Fruit fly (Drosophila melanogaster): ENCODE data around the gene DNAlig3.

DNAlig3 gene

DNA sequence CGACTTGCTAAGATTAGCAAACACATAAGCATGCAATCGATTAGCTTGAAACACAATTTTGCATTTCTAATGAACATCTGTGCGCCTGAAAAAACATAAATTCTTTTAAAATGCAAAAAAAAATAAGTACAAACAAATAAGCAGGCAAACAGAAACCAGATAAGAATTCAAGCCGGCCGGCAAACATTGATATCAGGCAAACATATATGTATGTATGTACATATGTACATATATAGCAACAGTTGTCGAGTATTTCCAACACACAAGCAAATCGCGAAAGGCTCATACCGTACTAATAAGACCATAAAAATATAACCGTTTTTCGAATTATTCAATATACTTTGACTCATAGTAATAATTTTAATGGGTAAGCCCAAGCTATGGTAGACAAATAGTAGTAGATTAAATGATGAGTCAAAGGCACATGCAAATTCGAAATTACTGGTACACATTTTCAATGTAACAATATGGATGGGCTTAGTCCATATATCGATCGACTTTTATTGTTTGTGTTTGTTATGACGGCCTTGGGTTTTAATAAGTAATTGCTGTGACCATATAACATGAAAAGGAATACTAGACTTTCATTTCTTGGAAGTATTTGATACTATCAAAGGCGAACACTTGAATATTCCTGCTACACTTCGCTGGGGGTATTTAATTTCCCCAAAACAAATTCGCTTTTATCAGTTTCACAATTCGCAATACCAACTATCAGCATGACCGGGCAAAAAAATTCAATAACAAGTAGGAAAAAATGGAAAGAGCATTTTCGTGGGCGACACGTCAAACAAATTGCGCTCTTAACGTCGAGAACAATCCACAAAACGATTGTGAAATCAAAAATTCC lies 31.6 kb downstream of the DNAlig3 start (continued):
- TF ChIP-seq tx (GFP tag; optimal IDR thresholded peaks at IDR 0.05) = no peak
- no peak for TF ChIP-seq fd3F (GFP tag; optimal IDR thresholded peaks at IDR 0.05)
- no peak for TF ChIP-seq ham (GFP tag; IDR thresholded peaks at IDR 0.05)
- TF ChIP-seq dysf (GFP tag; IDR thresholded peaks at IDR 0.05) = no peak
- TF ChIP-seq crc (GFP tag; optimal IDR thresholded peaks at IDR 0.05) = no peak
- no peak for TF ChIP-seq mirr (GFP tag; optimal IDR thresholded peaks at IDR 0.05)
- TF ChIP-seq CG1647 (GFP tag; optimal IDR thresholded peaks at IDR 0.05) = no peak
- TF ChIP-seq Max (GFP tag; optimal IDR thresholded peaks at IDR 0.05) = no peak
- TF ChIP-seq sqz (GFP tag; optimal IDR thresholded peaks at IDR 0.05) = no peak
- TF ChIP-seq emc (GFP tag; optimal IDR thresholded peaks at IDR 0.05) = no peak
- no peak for TF ChIP-seq trem (tag; optimal IDR thresholded peaks at IDR 0.05)
- no peak for TF ChIP-seq cato (GFP tag; optimal IDR thresholded peaks at IDR 0.05; ENCODE audit: borderline replicate concordance)
- TF ChIP-seq CG1792 (GFP tag; optimal IDR thresholded peaks at IDR 0.05) = no peak
- TF ChIP-seq zen (tag; optimal IDR thresholded peaks at IDR 0.05) = peak; percentile 30
- no peak for TF ChIP-seq shn (GFP tag; optimal IDR thresholded peaks at IDR 0.05)
- no peak for TF ChIP-seq CG17328 (GFP tag; IDR thresholded peaks at IDR 0.05)
- TF ChIP-seq sug (tag; optimal IDR thresholded peaks at IDR 0.05) = peak; percentile 97
- no peak for TF ChIP-seq Blimp-1 (GFP tag; optimal IDR thresholded peaks at IDR 0.05)
- peak; percentile 67 for TF ChIP-seq CG15696 (tag; optimal IDR thresholded peaks at IDR 0.05)
- no peak for TF ChIP-seq ERR (GFP tag; optimal IDR thresholded peaks at IDR 0.05)
- TF ChIP-seq z (GFP tag; IDR thresholded peaks at IDR 0.05) = no peak
- no peak for TF ChIP-seq bsh (GFP tag; optimal IDR thresholded peaks at IDR 0.05)
- TF ChIP-seq CG11723 (GFP tag; optimal IDR thresholded peaks at IDR 0.05) = no peak
- no peak for TF ChIP-seq odd (GFP tag; optimal IDR thresholded peaks at IDR 0.05)
- TF ChIP-seq CG4707 (GFP tag; optimal IDR thresholded peaks at IDR 0.05) = no peak
- no peak for TF ChIP-seq wek (GFP tag; optimal IDR thresholded peaks at IDR 0.05)
- peak; percentile 4 for TF ChIP-seq az2 (GFP tag; optimal IDR thresholded peaks at IDR 0.05)
- no peak for TF ChIP-seq repo (GFP tag; optimal IDR thresholded peaks at IDR 0.05)
- no peak for TF ChIP-seq Doc3 (GFP tag; IDR thresholded peaks at IDR 0.05; ENCODE audit: partially characterized antibody)
- no peak for TF ChIP-seq CG7556 (GFP tag; optimal IDR thresholded peaks at IDR 0.05)
- TF ChIP-seq stwl (tag; optimal IDR thresholded peaks at IDR 0.05) = peak; percentile 23
- TF ChIP-seq CG3838 (GFP tag; optimal IDR thresholded peaks at IDR 0.05) = no peak
- no peak for TF ChIP-seq sima (GFP tag; optimal IDR thresholded peaks at IDR 0.05)
- TF ChIP-seq CG11085 (GFP tag; IDR thresholded peaks at IDR 0.05) = no peak
- TF ChIP-seq CG6272 (GFP tag; IDR thresholded peaks at IDR 0.05) = no peak
- no peak for TF ChIP-seq CG3726 (GFP tag; IDR thresholded peaks at IDR 0.05)
- TF ChIP-seq btn (GFP tag; optimal IDR thresholded peaks at IDR 0.05) = no peak
- no peak for TF ChIP-seq HLHmδ (GFP tag; optimal IDR thresholded peaks at IDR 0.05)
- TF ChIP-seq amos (GFP tag; IDR thresholded peaks at IDR 0.05; ENCODE audit: partially characterized antibody) = no peak
- TF ChIP-seq nau (GFP tag; optimal IDR thresholded peaks at IDR 0.05) = peak; percentile 0
- TF ChIP-seq chm (GFP tag; IDR thresholded peaks at IDR 0.05) = no peak
- TF ChIP-seq CG31388 (GFP tag; optimal IDR thresholded peaks at IDR 0.05) = peak; percentile 2
- no peak for TF ChIP-seq CG3163 (GFP tag; optimal IDR thresholded peaks at IDR 0.05)
- no peak for TF ChIP-seq CG7928 (GFP tag; optimal IDR thresholded peaks at IDR 0.05)
- TF ChIP-seq en (GFP tag; optimal IDR thresholded peaks at IDR 0.05) = no peak
- TF ChIP-seq CG13775 (GFP tag; optimal IDR thresholded peaks at IDR 0.05) = no peak
- no peak for TF ChIP-seq cas (GFP tag; IDR thresholded peaks at IDR 0.05)
- TF ChIP-seq CG43689 (GFP tag; IDR thresholded peaks at IDR 0.05) = no peak
- TF ChIP-seq CG8281 (tag; optimal IDR thresholded peaks at IDR 0.05) = no peak
- no peak for TF ChIP-seq sob (GFP tag; IDR thresholded peaks at IDR 0.05)

Data from whole organism, embryonic.